Worm (Caenorhabditis elegans) whole organism, L3 larva: ENCODE measurements around the gene ipp-5.

Experiments used
- ZK546.5 ChIP-seq: sonication (generic microtip); optimal IDR thresholded peaks from 2 replicates; lab custom pipeline; 2017; ENCODE audit warnings: missing biosample characterization, missing genetic modification characterization
- aly-2 ChIP-seq: fragments of 150-350 bp; optimal IDR thresholded peaks from 2 replicates; lab custom pipeline; 2014; ENCODE audit warnings: missing biosample characterization, missing genetic modification characterization
- elt-3 ChIP-seq, 3 experiments: fragments of 150-350 bp in 1 of 3; sonication (generic microtip) in 2 of 3; optimal IDR thresholded peaks; 2 replicates in 2 of 3; 4 replicates in 1 of 3; lab custom pipeline; 2014 to 2017; ENCODE audit warnings: missing biosample characterization in 3 of 3, missing genetic modification characterization in 3 of 3

ce11 chrX:6001432-6001831 lies 29.8 kb upstream of the ipp-5 start, which contains the start of gene F22F4.4:
- no peak for TF ChIP-seq ZK546.5
- no peak for TF ChIP-seq aly-2 (tag; lab: Kevin White, UChicago)
- TF ChIP-seq elt-3 (tag; optimal IDR thresholded peaks at IDR 0.05; lab: Kevin White, UChicago), result no peak
